Worm (Caenorhabditis elegans) whole organism, L3 larva: Measurements from ENCODE around the gene F57C2.4.

Experiments
- ZK546.5 ChIP-seq: sonication (generic microtip); optimal IDR thresholded peaks from 2 replicates; lab custom pipeline; 2017; ENCODE audit warnings: missing biosample characterization, missing genetic modification characterization
- ceh-28 ChIP-seq: fragments of 150-350 bp; optimal IDR thresholded peaks from 2 replicates; lab custom pipeline; 2014; ENCODE audit warnings: missing biosample characterization, missing genetic modification reagents, missing genetic modification characterization
- ceh-82 ChIP-seq: fragments of 150-350 bp; optimal IDR thresholded peaks from 2 replicates; lab custom pipeline; 2014; ENCODE audit warnings: missing biosample characterization, missing genetic modification characterization
- daf-12 ChIP-seq: fragments of 150-350 bp; optimal IDR thresholded peaks from 2 replicates; lab custom pipeline; 2014; ENCODE audit warnings: missing biosample characterization, missing genetic modification reagents, missing genetic modification characterization
- fkh-10 ChIP-seq: sonication (generic microtip); optimal IDR thresholded peaks from 2 replicates; lab custom pipeline; 2017; ENCODE audit warnings: missing biosample characterization, missing genetic modification reagents, missing genetic modification characterization
- jun-1 ChIP-seq: fragments of 150-350 bp; optimal IDR thresholded peaks from 2 replicates; lab custom pipeline; 2014; ENCODE audit warnings: missing biosample characterization, missing genetic modification reagents, missing genetic modification characterization
- lin-15B ChIP-seq: fragments of 150-350 bp; optimal IDR thresholded peaks from 2 replicates; lab custom pipeline; 2014; ENCODE audit warnings: missing biosample characterization, missing genetic modification characterization
- mdl-1 ChIP-seq: fragments of 150-350 bp; optimal IDR thresholded peaks from 2 replicates; lab custom pipeline; 2014; ENCODE audit warnings: missing biosample characterization, missing genetic modification characterization
- nhr-11 ChIP-seq: fragments of 150-350 bp; optimal IDR thresholded peaks from 2 replicates; lab custom pipeline; 2014; ENCODE audit warnings: missing biosample characterization, missing genetic modification characterization
- nhr-237 ChIP-seq: fragments of 150-350 bp; optimal IDR thresholded peaks from 2 replicates; lab custom pipeline; 2014; ENCODE audit warnings: missing biosample characterization, missing genetic modification characterization
- nhr-77 ChIP-seq: fragments of 150-350 bp; optimal IDR thresholded peaks from 2 replicates; lab custom pipeline; 2014; ENCODE audit warnings: missing biosample characterization, missing genetic modification characterization
- pqm-1 ChIP-seq: fragments of 150-350 bp; optimal IDR thresholded peaks from 2 replicates; lab custom pipeline; 2017; ENCODE audit warnings: missing biosample characterization, missing genetic modification characterization, inconsistent platforms
- snpc-4 ChIP-seq: fragments of 150-350 bp; optimal IDR thresholded peaks from 2 replicates; lab custom pipeline; 2014; ENCODE audit warnings: missing biosample characterization, missing genetic modification characterization
- zag-1 ChIP-seq: fragments of 150-350 bp; optimal IDR thresholded peaks from 2 replicates; lab custom pipeline; 2014; ENCODE audit warnings: missing biosample characterization, missing genetic modification characterization

DNA sequence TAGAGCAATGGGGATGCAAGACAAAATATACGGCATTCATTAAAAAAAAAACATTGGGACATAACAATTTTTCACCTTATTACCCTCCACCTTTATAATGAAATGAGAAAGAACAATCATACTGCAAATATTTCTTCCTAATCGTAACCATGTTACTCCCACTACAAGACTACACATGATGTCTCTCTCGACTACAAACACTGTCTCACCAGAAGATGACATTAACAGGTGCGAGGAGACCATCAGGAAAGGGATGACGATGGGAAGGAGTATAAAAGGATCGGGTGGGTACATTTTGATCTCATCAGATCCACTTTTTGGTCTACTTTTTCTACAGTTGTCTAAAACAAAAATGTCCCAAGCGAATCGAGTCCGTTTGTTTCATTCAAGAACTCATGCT lies 27.3 kb upstream of the F57C2.4 start, which contains the start of gene dhs-8:
- TF ChIP-seq mdl-1 (tag; lab: Kevin White, UChicago) (no peak), nhr-237 (no peak), pqm-1 (tag; lab: Kevin White, UChicago) (no peak), fkh-10 (GFP tag; lab: Kevin White, UChicago) (no peak), snpc-4 (tag; lab: Kevin White, UChicago) (no peak), ceh-82 (tag; lab: Kevin White, UChicago) (no peak), zag-1 (no peak), jun-1 (no peak), lin-15B (tag; lab: Kevin White, UChicago) (no peak), nhr-77 (tag; lab: Kevin White, UChicago) (no peak), nhr-11 (tag; lab: Kevin White, UChicago) (no peak), ZK546.5 (tag; lab: Kevin White, UChicago) (no peak), ceh-28 (tag; lab: Kevin White, UChicago) (no peak), daf-12 (tag; lab: Kevin White, UChicago) (no peak)
